Worm (Caenorhabditis elegans) whole organism, L4/young adult: ENCODE results near the gene chil-16.

Experiments used
- dao-5 ChIP-seq: sonication (generic microtip); optimal IDR thresholded peaks from 2 replicates; lab custom pipeline; 2016; ENCODE audit warnings: missing genotype, missing genetic modification characterization, moderate library complexity, missing compliant biosample characterization
- him-1 ChIP-seq: sonication (generic microtip); optimal IDR thresholded peaks from 2 replicates; lab custom pipeline; 2016; ENCODE audit warnings: missing genotype, missing genetic modification reagents, missing genetic modification characterization, missing compliant biosample characterization

DNA sequence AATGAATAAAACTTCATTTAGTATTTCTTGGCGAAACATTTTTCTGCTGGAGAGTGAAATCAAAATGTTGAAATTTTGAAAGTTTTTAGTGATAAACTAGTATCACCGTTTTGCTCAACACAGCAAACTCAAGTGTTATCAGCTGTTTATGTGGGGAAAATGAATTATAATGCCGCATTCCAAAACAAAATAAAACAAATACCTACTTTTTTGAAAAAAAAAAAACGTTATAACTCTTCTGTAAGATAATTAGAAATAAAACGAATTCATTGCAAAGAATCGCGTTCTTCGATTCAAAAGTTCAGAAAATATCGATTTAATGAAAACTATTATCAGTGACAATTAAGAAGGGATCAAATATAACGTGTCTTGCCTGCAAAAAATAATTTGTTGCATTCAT is 44.2 kb downstream of the chil-16 start, which contains the start of gene Y51B9A.9:
- TF ChIP-seq him-1, result no peak
- TF ChIP-seq dao-5, result no peak
